In the genomic region with DNA sequence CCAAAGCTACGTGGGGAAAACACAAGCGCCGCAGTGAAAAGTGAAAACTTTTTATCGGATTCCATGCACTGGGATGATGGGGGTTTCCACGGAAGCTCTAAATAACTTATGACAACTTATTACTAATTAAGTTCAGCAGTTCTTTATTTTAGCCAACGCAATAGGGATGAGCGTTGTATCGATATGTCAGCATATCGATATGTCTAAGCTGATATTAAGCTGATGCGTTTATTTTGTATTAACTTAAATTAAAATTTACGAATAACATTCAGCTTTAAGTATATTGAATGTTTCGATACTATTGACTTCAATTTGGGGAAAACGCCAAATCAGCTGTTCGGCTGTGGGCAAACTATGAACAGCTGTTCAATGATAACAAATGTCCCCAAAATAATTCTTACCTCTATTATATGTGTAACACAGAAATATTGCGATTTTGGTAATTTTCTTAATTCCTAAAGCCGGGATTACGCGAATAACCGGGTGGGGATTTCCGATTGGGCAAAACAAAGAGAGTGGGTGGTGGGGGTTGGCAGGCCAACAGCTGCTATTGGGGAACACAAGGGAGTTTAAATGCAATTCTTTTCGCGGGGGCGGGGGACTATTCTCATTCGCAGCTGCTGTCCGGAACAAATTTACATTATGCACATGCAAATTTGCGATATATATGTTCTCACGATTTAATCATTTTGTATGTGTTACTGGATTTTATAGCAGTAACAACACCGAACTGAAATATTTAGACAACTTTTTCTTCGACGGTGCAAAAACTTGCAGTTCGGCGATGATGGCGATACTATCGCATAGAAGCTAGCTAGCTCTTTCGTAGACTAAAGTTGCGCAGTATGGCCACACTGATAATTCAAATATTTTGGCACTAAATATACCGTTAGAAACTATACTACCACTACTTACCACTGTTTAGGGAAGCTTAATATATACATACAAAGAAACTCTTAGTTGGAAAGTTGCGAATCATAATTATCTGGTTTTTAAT, we compare ENCODE assay signal across 1 fruit fly cellular context.
A peak's percentile ranks its signal among the peaks of the same experiment; 100 is the strongest.
TF ChIP-seq lines count a peak whose summit lies in the region.

A gene (minus strand): TSS at position 733 of the 997 bp plus-strand sequence.

TF ChIP-seq in whole organism, embryonic, 481 proteins besides CTCF, POLR2A, EP300 and RAD21 (continued from another document and continues in another):
- no peak for TF ChIP-seq ken (GFP tag; IDR thresholded peaks at IDR 0.05; lab: Robert Waterston, UW)
- TF ChIP-seq GATAe (GFP tag; conservative IDR thresholded peaks at IDR 0.05; lab: Robert Waterston, UW): no peak
- TF ChIP-seq Fer1 (GFP tag; optimal IDR thresholded peaks at IDR 0.05; lab: Kevin White, UChicago): no peak
- no peak for TF ChIP-seq Doc2 (GFP tag; IDR thresholded peaks at IDR 0.05; lab: Robert Waterston, UW)
- TF ChIP-seq Med (GFP tag; lab: Kevin White, UChicago): peak; percentile 74
- peak; percentile 86 for TF ChIP-seq CG16813 (GFP tag; IDR thresholded peaks at IDR 0.05; lab: Robert Waterston, UW; ENCODE audit: partially characterized antibody)
- TF ChIP-seq CG32767 (GFP tag; IDR thresholded peaks at IDR 0.05; lab: Robert Waterston, UW): no peak
- TF ChIP-seq CG14667 (GFP tag; IDR thresholded peaks at IDR 0.05; lab: Robert Waterston, UW): no peak
- no peak for TF ChIP-seq CG12236 (GFP tag; optimal IDR thresholded peaks at IDR 0.05; lab: Kevin White, UChicago)
- TF ChIP-seq vfl (GFP tag; optimal IDR thresholded peaks at IDR 0.05; lab: Kevin White, UChicago): no peak
- no peak for TF ChIP-seq Dek (tag; optimal IDR thresholded peaks at IDR 0.05; lab: Kevin White, UChicago)
- no peak for TF ChIP-seq CG4424 (GFP tag; optimal IDR thresholded peaks at IDR 0.05; lab: Kevin White, UChicago)
- TF ChIP-seq da (GFP tag; optimal IDR thresholded peaks at IDR 0.05; lab: Kevin White, UChicago): no peak
- TF ChIP-seq esg (GFP tag; conservative IDR thresholded peaks at IDR 0.05; lab: Robert Waterston, UW): no peak
- TF ChIP-seq CG3065 (GFP tag; optimal IDR thresholded peaks at IDR 0.05; lab: Kevin White, UChicago): no peak
- no peak for TF ChIP-seq sc (optimal IDR thresholded peaks at IDR 0.05; lab: Kevin White, UChicago)
- no peak for TF ChIP-seq sc (GFP tag; optimal IDR thresholded peaks at IDR 0.05; lab: Kevin White, UChicago)
- peak; percentile 29 for TF ChIP-seq stwl (tag; optimal IDR thresholded peaks at IDR 0.05; lab: Kevin White, UChicago)
- TF ChIP-seq salm (tag; optimal IDR thresholded peaks at IDR 0.05; lab: Kevin White, UChicago): no peak
- peak; percentile 73 for TF ChIP-seq gfzf (GFP tag; optimal IDR thresholded peaks at IDR 0.05; lab: Kevin White, UChicago)
- TF ChIP-seq CG2129 (GFP tag; IDR thresholded peaks at IDR 0.05; lab: Robert Waterston, UW; ENCODE audit: partially characterized antibody): peak; percentile 81
- no peak for TF ChIP-seq gsb (GFP tag; IDR thresholded peaks at IDR 0.05; lab: Robert Waterston, UW)
- TF ChIP-seq CG3407 (GFP tag; optimal IDR thresholded peaks at IDR 0.05; lab: Kevin White, UChicago): no peak
- TF ChIP-seq HLH3B (GFP tag; IDR thresholded peaks at IDR 0.05; lab: Robert Waterston, UW): no peak
- no peak for TF ChIP-seq CG2120 (GFP tag; optimal IDR thresholded peaks at IDR 0.05; lab: Kevin White, UChicago)
- TF ChIP-seq CG13775 (GFP tag; optimal IDR thresholded peaks at IDR 0.05; lab: Kevin White, UChicago): peak; percentile 31
- no peak for TF ChIP-seq CG17829 (tag; optimal IDR thresholded peaks at IDR 0.05; lab: Kevin White, UChicago)
- TF ChIP-seq CG10979 (tag; optimal IDR thresholded peaks at IDR 0.05; lab: Kevin White, UChicago): no peak
- TF ChIP-seq ERR (GFP tag; optimal IDR thresholded peaks at IDR 0.05; lab: Kevin White, UChicago): no peak
- TF ChIP-seq MESR4 (GFP tag; optimal IDR thresholded peaks at IDR 0.05; lab: Kevin White, UChicago): peak; percentile 7
- no peak for TF ChIP-seq CG15269 (tag; optimal IDR thresholded peaks at IDR 0.05; lab: Kevin White, UChicago)
- no peak for TF ChIP-seq CG13424 (tag; optimal IDR thresholded peaks at IDR 0.05; lab: Kevin White, UChicago)
- peak; percentile 71 for TF ChIP-seq sna (GFP tag; IDR thresholded peaks at IDR 0.05; lab: Robert Waterston, UW; ENCODE audit: partially characterized antibody)
- TF ChIP-seq grau (tag; optimal IDR thresholded peaks at IDR 0.05; lab: Kevin White, UChicago): no peak
- TF ChIP-seq Ets65A (GFP tag; lab: Kevin White, UChicago): peak; percentile 66
- TF ChIP-seq CG3726 (GFP tag; IDR thresholded peaks at IDR 0.05; lab: Robert Waterston, UW): no peak
- no peak for TF ChIP-seq usp (GFP tag; optimal IDR thresholded peaks at IDR 0.05; lab: Kevin White, UChicago)
- no peak for TF ChIP-seq CG5245 (GFP tag; optimal IDR thresholded peaks at IDR 0.05; lab: Kevin White, UChicago)
- 0 out of 2 replicates have a peak, but pooled peaks have one; percentile 10 for TF ChIP-seq CG9932 (GFP tag; IDR thresholded peaks at IDR 0.05; lab: Robert Waterston, UW)
- TF ChIP-seq bab2 (GFP tag; optimal IDR thresholded peaks at IDR 0.05; lab: Kevin White, UChicago): no peak
- no peak for TF ChIP-seq CG6689 (GFP tag; IDR thresholded peaks at IDR 0.05; lab: Robert Waterston, UW)
- TF ChIP-seq hth (optimal IDR thresholded peaks at IDR 0.05; lab: Kevin White, UChicago): no peak
- TF ChIP-seq Lim3 (GFP tag; IDR thresholded peaks at IDR 0.05; lab: Robert Waterston, UW): no peak
- no peak for TF ChIP-seq dmrt99B (tag; optimal IDR thresholded peaks at IDR 0.05; lab: Kevin White, UChicago)
- no peak for TF ChIP-seq ssp (GFP tag; IDR thresholded peaks at IDR 0.05; lab: Robert Waterston, UW)
- TF ChIP-seq gem (tag; optimal IDR thresholded peaks at IDR 0.05; lab: Kevin White, UChicago): no peak
- TF ChIP-seq CG2875 (GFP tag; optimal IDR thresholded peaks at IDR 0.05; lab: Kevin White, UChicago): no peak
- no peak for TF ChIP-seq shn (GFP tag; optimal IDR thresholded peaks at IDR 0.05; lab: Kevin White, UChicago)
- no peak for TF ChIP-seq CG2202 (tag; optimal IDR thresholded peaks at IDR 0.05; lab: Kevin White, UChicago)
- TF ChIP-seq jumu (GFP tag; optimal IDR thresholded peaks at IDR 0.05; lab: Kevin White, UChicago): no peak
- no peak for TF ChIP-seq vvl (GFP tag; IDR thresholded peaks at IDR 0.05; lab: Robert Waterston, UW)
- peak; percentile 62 for TF ChIP-seq Dref (GFP tag; IDR thresholded peaks at IDR 0.05; lab: Robert Waterston, UW)
- no peak for TF ChIP-seq croc (GFP tag; conservative IDR thresholded peaks at IDR 0.05; lab: Robert Waterston, UW)
- TF ChIP-seq CG7987 (GFP tag; optimal IDR thresholded peaks at IDR 0.05; lab: Kevin White, UChicago): no peak
- TF ChIP-seq Hr3 (GFP tag; optimal IDR thresholded peaks at IDR 0.05; lab: Kevin White, UChicago): no peak
- TF ChIP-seq CG17568 (GFP tag; optimal IDR thresholded peaks at IDR 0.05; lab: Kevin White, UChicago): no peak
- no peak for TF ChIP-seq slp2 (GFP tag; optimal IDR thresholded peaks at IDR 0.05; lab: Kevin White, UChicago)
- TF ChIP-seq unc-4 (GFP tag; IDR thresholded peaks at IDR 0.05; lab: Robert Waterston, UW; ENCODE audit: partially characterized antibody): peak; percentile 81
- no peak for TF ChIP-seq Sox102F (GFP tag; optimal IDR thresholded peaks at IDR 0.05; lab: Kevin White, UChicago)
- TF ChIP-seq Hr39 (optimal IDR thresholded peaks at IDR 0.05; lab: Kevin White, UChicago): no peak
- TF ChIP-seq cg (GFP tag; optimal IDR thresholded peaks at IDR 0.05; lab: Kevin White, UChicago): no peak
- TF ChIP-seq abd-A (tag; optimal IDR thresholded peaks at IDR 0.05; lab: Kevin White, UChicago): no peak
- no peak for TF ChIP-seq gt (GFP tag; IDR thresholded peaks at IDR 0.05; lab: Robert Waterston, UW)
- no peak for TF ChIP-seq sqz (GFP tag; optimal IDR thresholded peaks at IDR 0.05; lab: Kevin White, UChicago)
- TF ChIP-seq eyg (GFP tag; optimal IDR thresholded peaks at IDR 0.05; lab: Kevin White, UChicago): no peak
- no peak for TF ChIP-seq CG16779 (GFP tag; IDR thresholded peaks at IDR 0.05; lab: Robert Waterston, UW)
- no peak for TF ChIP-seq CG10462 (GFP tag; optimal IDR thresholded peaks at IDR 0.05; lab: Kevin White, UChicago)
- TF ChIP-seq CG11456 (GFP tag; IDR thresholded peaks at IDR 0.05; lab: Robert Waterston, UW): no peak
- TF ChIP-seq Sry-δ (GFP tag; optimal IDR thresholded peaks at IDR 0.05; lab: Kevin White, UChicago): peak; percentile 84
- no peak for TF ChIP-seq HmgD (GFP tag; optimal IDR thresholded peaks at IDR 0.05; lab: Kevin White, UChicago)
- no peak for TF ChIP-seq Hey (tag; optimal IDR thresholded peaks at IDR 0.05; lab: Kevin White, UChicago)
- TF ChIP-seq CG4617 (GFP tag; optimal IDR thresholded peaks at IDR 0.05; lab: Kevin White, UChicago; ENCODE audit: borderline replicate concordance): peak; percentile 51
- TF ChIP-seq CG1603 (tag; optimal IDR thresholded peaks at IDR 0.05; lab: Kevin White, UChicago): peak; percentile 70
- no peak for TF ChIP-seq org-1 (GFP tag; optimal IDR thresholded peaks at IDR 0.05; lab: Kevin White, UChicago)
- peak; percentile 87 for TF ChIP-seq hb (GFP tag; IDR thresholded peaks at IDR 0.05; lab: Robert Waterston, UW; ENCODE audit: partially characterized antibody)
- TF ChIP-seq gcm2 (GFP tag; optimal IDR thresholded peaks at IDR 0.05; lab: Kevin White, UChicago): no peak
- peak; percentile 27 to 82 for TF ChIP-seq crp (GFP tag; optimal IDR thresholded peaks at IDR 0.05; lab: Kevin White, UChicago)
- TF ChIP-seq ftz-f1 (GFP tag; optimal IDR thresholded peaks at IDR 0.05; lab: Kevin White, UChicago): no peak
- peak; percentile 70 for TF ChIP-seq row (GFP tag; IDR thresholded peaks at IDR 0.05; lab: Robert Waterston, UW)
- TF ChIP-seq jigr1 (GFP tag; IDR thresholded peaks at IDR 0.05; lab: Robert Waterston, UW): no peak
- TF ChIP-seq jing (GFP tag; optimal IDR thresholded peaks at IDR 0.05; lab: Kevin White, UChicago): no peak
- TF ChIP-seq CG32532 (GFP tag; IDR thresholded peaks at IDR 0.05; lab: Robert Waterston, UW): no peak
- TF ChIP-seq BtbVII (GFP tag; optimal IDR thresholded peaks at IDR 0.05; lab: Kevin White, UChicago): no peak
- peak; percentile 45 for TF ChIP-seq HmgZ (tag; optimal IDR thresholded peaks at IDR 0.05; lab: Kevin White, UChicago)
- TF ChIP-seq CG42726 (GFP tag; IDR thresholded peaks at IDR 0.05; lab: Robert Waterston, UW; ENCODE audit: partially characterized antibody): peak; percentile 61; the same call in 1 of the 2 replicates
- TF ChIP-seq luna (GFP tag; optimal IDR thresholded peaks at IDR 0.05; lab: Kevin White, UChicago): no peak
- no peak for TF ChIP-seq CG11560 (tag; IDR thresholded peaks at IDR 0.05; lab: Robert Waterston, UW)
- no peak for TF ChIP-seq CG1024 (GFP tag; IDR thresholded peaks at IDR 0.05; lab: Robert Waterston, UW)
- TF ChIP-seq zfh2 (GFP tag; optimal IDR thresholded peaks at IDR 0.05; lab: Kevin White, UChicago): no peak
- TF ChIP-seq CG31441 (GFP tag; IDR thresholded peaks at IDR 0.05; lab: Robert Waterston, UW): no peak
- TF ChIP-seq CG13287 (GFP tag; IDR thresholded peaks at IDR 0.05; lab: Robert Waterston, UW; ENCODE audit: partially characterized antibody): peak; percentile 79
- TF ChIP-seq CG8281 (tag; optimal IDR thresholded peaks at IDR 0.05; lab: Kevin White, UChicago): no peak
- no peak for TF ChIP-seq fu2 (GFP tag; optimal IDR thresholded peaks at IDR 0.05; lab: Kevin White, UChicago)
- TF ChIP-seq Gsc (GFP tag; IDR thresholded peaks at IDR 0.05; lab: Robert Waterston, UW): no peak
- no peak for TF ChIP-seq CG13296 (GFP tag; optimal IDR thresholded peaks at IDR 0.05; lab: Kevin White, UChicago)
- TF ChIP-seq Mrtf (GFP tag; IDR thresholded peaks at IDR 0.05; lab: Robert Waterston, UW): no peak
- TF ChIP-seq CG10654 (GFP tag; optimal IDR thresholded peaks at IDR 0.05; lab: Kevin White, UChicago): no peak
- peak; percentile 69 for TF ChIP-seq CG15514 (GFP tag; optimal IDR thresholded peaks at IDR 0.05; lab: Kevin White, UChicago)
- TF ChIP-seq CG9437 (GFP tag; optimal IDR thresholded peaks at IDR 0.05; lab: Kevin White, UChicago): no peak
- no peak for TF ChIP-seq lmd (GFP tag; IDR thresholded peaks at IDR 0.05; lab: Robert Waterston, UW)
- TF ChIP-seq Atf-2 (GFP tag; optimal IDR thresholded peaks at IDR 0.05; lab: Kevin White, UChicago): no peak
- no peak for TF ChIP-seq CG34376 (GFP tag; optimal IDR thresholded peaks at IDR 0.05; lab: Kevin White, UChicago)
- TF ChIP-seq Opbp (GFP tag; IDR thresholded peaks at IDR 0.05; lab: Robert Waterston, UW; ENCODE audit: partially characterized antibody): peak; percentile 87
- no peak for TF ChIP-seq CG18262 (tag; optimal IDR thresholded peaks at IDR 0.05; lab: Kevin White, UChicago)
- TF ChIP-seq cwo (GFP tag; optimal IDR thresholded peaks at IDR 0.05; lab: Kevin White, UChicago): no peak
- no peak for TF ChIP-seq CG8089 (GFP tag; optimal IDR thresholded peaks at IDR 0.05; lab: Kevin White, UChicago)
- no peak for TF ChIP-seq exex (tag; optimal IDR thresholded peaks at IDR 0.05; lab: Kevin White, UChicago)
- TF ChIP-seq NFAT (GFP tag; IDR thresholded peaks at IDR 0.05; lab: Robert Waterston, UW): no peak
- no peak for TF ChIP-seq cato (GFP tag; optimal IDR thresholded peaks at IDR 0.05; lab: Kevin White, UChicago; ENCODE audit: borderline replicate concordance)
- no peak for TF ChIP-seq CG8944 (GFP tag; optimal IDR thresholded peaks at IDR 0.05; lab: Kevin White, UChicago)
- TF ChIP-seq maf-S (GFP tag; optimal IDR thresholded peaks at IDR 0.05; lab: Kevin White, UChicago): no peak
- no peak for TF ChIP-seq CG12769 (tag; optimal IDR thresholded peaks at IDR 0.05; lab: Kevin White, UChicago)
- no peak for TF ChIP-seq aop (GFP tag; IDR thresholded peaks at IDR 0.05; lab: Robert Waterston, UW)
- TF ChIP-seq crol (GFP tag; IDR thresholded peaks at IDR 0.05; lab: Robert Waterston, UW): peak; percentile 73
- TF ChIP-seq CG9215 (GFP tag; IDR thresholded peaks at IDR 0.05; lab: Robert Waterston, UW): no peak
- TF ChIP-seq tgo (GFP tag; IDR thresholded peaks at IDR 0.05; lab: Robert Waterston, UW): no peak
- peak; percentile 92 for TF ChIP-seq Bgb (GFP tag; IDR thresholded peaks at IDR 0.05; lab: Robert Waterston, UW; ENCODE audit: partially characterized antibody)
- no peak for TF ChIP-seq Hr51 (GFP tag; optimal IDR thresholded peaks at IDR 0.05; lab: Kevin White, UChicago)
- no peak for TF ChIP-seq gsb-n (tag; optimal IDR thresholded peaks at IDR 0.05; lab: Kevin White, UChicago)
- no peak for TF ChIP-seq kay (GFP tag; optimal IDR thresholded peaks at IDR 0.05; lab: Kevin White, UChicago)
- TF ChIP-seq lbe (GFP tag; optimal IDR thresholded peaks at IDR 0.05; lab: Kevin White, UChicago): no peak
- no peak for TF ChIP-seq Hmr (GFP tag; optimal IDR thresholded peaks at IDR 0.05; lab: Kevin White, UChicago)
- TF ChIP-seq ase (GFP tag; IDR thresholded peaks at IDR 0.05; lab: Robert Waterston, UW): no peak
- no peak for TF ChIP-seq CG11085 (GFP tag; IDR thresholded peaks at IDR 0.05; lab: Robert Waterston, UW)
- no peak for TF ChIP-seq ro (GFP tag; IDR thresholded peaks at IDR 0.05; lab: Robert Waterston, UW)
- no peak for TF ChIP-seq CG1647 (GFP tag; optimal IDR thresholded peaks at IDR 0.05; lab: Kevin White, UChicago)
